Fruit fly (Drosophila melanogaster) whole organism, prepupa: Measurements from ENCODE around the gene mfrn.

Experiments
- CG10631 ChIP-seq: fragments of 200-800 bp; sonication (Bioruptor generic); optimal IDR thresholded peaks from 2 replicates; lab custom pipeline; 2016; ENCODE audit warnings: missing biosample characterization, missing genetic modification characterization
- CG10669 ChIP-seq: fragments of 200-800 bp; sonication (Bioruptor generic); optimal IDR thresholded peaks from 3 replicates; lab custom pipeline; 2018; ENCODE audit warnings: missing biosample characterization, mild to moderate bottlenecking, missing genetic modification characterization, moderate library complexity
- CG11294 ChIP-seq: fragments of 200-800 bp; sonication (Bioruptor generic); IDR thresholded peaks from 2 replicates; pipeline ENCODE4 v1.3.6; 2022; ENCODE audit warnings: missing biosample characterization, missing genetic modification characterization
- CG11762 ChIP-seq: fragments of 200-800 bp; sonication (Bioruptor generic); optimal IDR thresholded peaks from 3 replicates; lab custom pipeline; 2016; ENCODE audit warnings: missing biosample characterization, missing genetic modification characterization; ENCODE audit not compliant: insufficient read depth
- CG11902 ChIP-seq: fragments of 200-800 bp; sonication (Bioruptor generic); optimal IDR thresholded peaks from 3 replicates; lab custom pipeline; 2016; ENCODE audit warnings: missing biosample characterization, missing genetic modification characterization
- CG15336 ChIP-seq: fragments of 200-800 bp; sonication (Bioruptor generic); IDR thresholded peaks from 2 replicates; pipeline ENCODE4 v1.3.6; 2022; ENCODE audit warnings: missing biosample characterization, missing genetic modification characterization
- CG16779 ChIP-seq: fragments of 200-800 bp; sonication (Bioruptor generic); optimal IDR thresholded peaks from 3 replicates; lab custom pipeline; 2017; ENCODE audit warnings: missing biosample characterization, mild to moderate bottlenecking, missing genetic modification characterization
- CG3032 ChIP-seq: fragments of 200-800 bp; optimal IDR thresholded peaks from 2 replicates; lab custom pipeline; 2019; ENCODE audit warnings: missing biosample characterization, mild to moderate bottlenecking, missing genetic modification characterization, moderate library complexity
- CG31627 ChIP-seq: fragments of 200-800 bp; sonication (Bioruptor generic); optimal IDR thresholded peaks from 3 replicates; lab custom pipeline; 2016; ENCODE audit warnings: missing biosample characterization, missing genetic modification characterization
- CG34406 ChIP-seq: fragments of 200-800 bp; sonication (Bioruptor generic); optimal IDR thresholded peaks from 3 replicates; lab custom pipeline; 2016; ENCODE audit warnings: missing biosample characterization, missing genetic modification characterization
- CG3919 ChIP-seq: fragments of 200-800 bp; sonication (Bioruptor generic); optimal IDR thresholded peaks from 3 replicates; lab custom pipeline; 2016; ENCODE audit warnings: missing biosample characterization, missing genetic modification characterization
- CG4318 ChIP-seq: fragments of 200-800 bp; sonication (Bioruptor generic); optimal IDR thresholded peaks from 3 replicates; lab custom pipeline; 2017; ENCODE audit warnings: missing biosample characterization, mild to moderate bottlenecking, missing genetic modification characterization
- CG6276 ChIP-seq: fragments of 200-800 bp; sonication (Bioruptor generic); optimal IDR thresholded peaks from 2 replicates; lab custom pipeline; 2017; ENCODE audit warnings: missing biosample characterization, mild to moderate bottlenecking, missing genetic modification characterization
- CG6792 ChIP-seq: fragments of 200-800 bp; sonication (Bioruptor generic); optimal IDR thresholded peaks from 3 replicates; lab custom pipeline; 2016; ENCODE audit warnings: missing biosample characterization, missing genetic modification characterization
- CG6808 ChIP-seq: fragments of 200-800 bp; sonication (Bioruptor generic); optimal IDR thresholded peaks from 3 replicates; lab custom pipeline; 2017; ENCODE audit warnings: missing biosample characterization, missing genetic modification characterization, mild to moderate bottlenecking, moderate library complexity, missing genetic modification reagents
- CG6854 ChIP-seq: fragments of 200-800 bp; sonication (Bioruptor generic); optimal IDR thresholded peaks from 2 replicates; lab custom pipeline; 2017; ENCODE audit warnings: missing biosample characterization, mild to moderate bottlenecking, missing genetic modification characterization
- CG8319 ChIP-seq: fragments of 200-800 bp; sonication (Bioruptor generic); optimal IDR thresholded peaks from 3 replicates; lab custom pipeline; 2016; ENCODE audit warnings: missing biosample characterization, missing genetic modification characterization
- CG9139 ChIP-seq: fragments of 200-800 bp; sonication (Bioruptor generic); optimal IDR thresholded peaks from 3 replicates; lab custom pipeline; 2017; ENCODE audit warnings: missing biosample characterization, mild to moderate bottlenecking, missing genetic modification characterization
- Eip75B ChIP-seq: fragments of 200-800 bp; sonication (Bioruptor generic); optimal IDR thresholded peaks from 3 replicates; lab custom pipeline; 2016; ENCODE audit warnings: missing biosample characterization, missing genetic modification characterization
- Eip78C ChIP-seq: fragments of 200-800 bp; sonication (Bioruptor generic); peaks from one replicate; lab custom pipeline; 2016; ENCODE audit warnings: missing biosample characterization, missing genetic modification characterization
- Ets21C ChIP-seq: fragments of 200-800 bp; sonication (Bioruptor generic); optimal IDR thresholded peaks from 3 replicates; lab custom pipeline; 2016; ENCODE audit warnings: missing biosample characterization, missing genetic modification characterization
- Hr38 ChIP-seq: sonication (Bioruptor generic); optimal IDR thresholded peaks from 2 replicates; lab custom pipeline; 2016; ENCODE audit warnings: missing biosample characterization, missing genetic modification characterization
- Hr39 ChIP-seq: fragments of 200-800 bp; sonication (Bioruptor generic); optimal IDR thresholded peaks from 2 replicates; lab custom pipeline; 2016; ENCODE audit warnings: missing biosample characterization, missing genetic modification characterization
- Hr4 ChIP-seq: fragments of 200-800 bp; sonication (Bioruptor generic); optimal IDR thresholded peaks from 3 replicates; lab custom pipeline; 2016; ENCODE audit warnings: missing biosample characterization, missing genetic modification characterization
- Smox ChIP-seq: fragments of 200-800 bp; sonication (Bioruptor generic); optimal IDR thresholded peaks from 3 replicates; lab custom pipeline; 2016; ENCODE audit warnings: missing biosample characterization, missing genetic modification characterization
- Sox102F ChIP-seq: fragments of 200-800 bp; sonication (Bioruptor generic); optimal IDR thresholded peaks from 2 replicates; lab custom pipeline; 2016; ENCODE audit warnings: missing biosample characterization, mild to moderate bottlenecking, missing genetic modification characterization
- achi ChIP-seq: fragments of 200-800 bp; sonication (Bioruptor generic); optimal IDR thresholded peaks from 3 replicates; lab custom pipeline; 2016; ENCODE audit warnings: missing biosample characterization, missing genetic modification characterization
- acj6 ChIP-seq: fragments of 200-800 bp; sonication (Bioruptor generic); optimal IDR thresholded peaks from 3 replicates; lab custom pipeline; 2016; ENCODE audit warnings: missing biosample characterization, missing genetic modification characterization
- cyc ChIP-seq: fragments of 200-800 bp; sonication (Bioruptor generic); optimal IDR thresholded peaks from 3 replicates; lab custom pipeline; 2016; ENCODE audit warnings: missing biosample characterization, missing genetic modification characterization
- dac ChIP-seq: fragments of 200-800 bp; sonication (Bioruptor generic); optimal IDR thresholded peaks from 2 replicates; lab custom pipeline; 2017; ENCODE audit warnings: missing biosample characterization, mild to moderate bottlenecking, missing genetic modification characterization
- dsx ChIP-seq: fragments of 200-800 bp; optimal IDR thresholded peaks from 3 replicates; lab custom pipeline; 2019; ENCODE audit warnings: missing biosample characterization, mild to moderate bottlenecking, missing genetic modification characterization, moderate library complexity; ENCODE audit not compliant: poor library complexity, severe bottlenecking
- esn ChIP-seq: fragments of 200-800 bp; sonication (Bioruptor generic); optimal IDR thresholded peaks from 2 replicates; lab custom pipeline; 2016; ENCODE audit warnings: missing biosample characterization, mild to moderate bottlenecking, missing genetic modification characterization, moderate library complexity
- fd59A ChIP-seq: fragments of 200-800 bp; sonication (Bioruptor generic); optimal IDR thresholded peaks from 2 replicates; lab custom pipeline; 2017; ENCODE audit warnings: missing biosample characterization, mild to moderate bottlenecking, missing genetic modification characterization, missing genetic modification reagents
- fd85E ChIP-seq: fragments of 200-800 bp; sonication (Bioruptor generic); optimal IDR thresholded peaks from 3 replicates; lab custom pipeline; 2016; ENCODE audit warnings: missing biosample characterization, missing genetic modification characterization
- fkh ChIP-seq: fragments of 200-800 bp; sonication (Bioruptor generic); optimal IDR thresholded peaks from 3 replicates; lab custom pipeline; 2017; ENCODE audit warnings: missing biosample characterization, mild to moderate bottlenecking, missing genetic modification characterization, moderate library complexity
- lz ChIP-seq: fragments of 200-800 bp; sonication (Bioruptor generic); optimal IDR thresholded peaks from 3 replicates; lab custom pipeline; 2016; ENCODE audit warnings: missing biosample characterization, missing genetic modification characterization
- pdm3 ChIP-seq: fragments of 200-800 bp; sonication (Bioruptor generic); optimal IDR thresholded peaks from 3 replicates; lab custom pipeline; 2016; ENCODE audit warnings: missing biosample characterization, missing genetic modification characterization
- salr ChIP-seq, 2 experiments: fragments of 200-800 bp; sonication (Bioruptor generic); optimal IDR thresholded peaks; 3 replicates each; lab custom pipeline; 2016 to 2018; ENCODE audit warnings: missing biosample characterization in 2 of 2, missing genetic modification characterization in 2 of 2, mild to moderate bottlenecking in 1 of 2
- spab ChIP-seq: fragments of 200-800 bp; sonication (Bioruptor generic); optimal IDR thresholded peaks from 2 replicates; lab custom pipeline; 2017; ENCODE audit warnings: missing biosample characterization, mild to moderate bottlenecking, missing genetic modification characterization, missing genetic modification reagents
- svp ChIP-seq: fragments of 200-800 bp; sonication (Bioruptor generic); peaks from one replicate; lab custom pipeline; 2016; ENCODE audit warnings: missing biosample characterization, missing genetic modification characterization
- vri ChIP-seq: fragments of 200-800 bp; sonication (Bioruptor generic); optimal IDR thresholded peaks from 3 replicates; lab custom pipeline; 2016; ENCODE audit warnings: missing biosample characterization, mild to moderate bottlenecking, missing genetic modification characterization

The mfrn gene

dm6 chr3R:27922673-27923175 lies 25.1 kb downstream of the mfrn start, which contains the start of gene RpL4 (continued):
- peak; percentile 77 for TF ChIP-seq acj6 (GFP tag; lab: Kevin White, UChicago)
- TF ChIP-seq svp (GFP tag; lab: Kevin White, UChicago), result peak; percentile 76
- TF ChIP-seq cyc (GFP tag; lab: Kevin White, UChicago), result peak; percentile 70
- peak; percentile 78 for TF ChIP-seq CG34406 (GFP tag; lab: Kevin White, UChicago)
- TF ChIP-seq CG4318 (GFP tag; lab: Kevin White, UChicago), result no peak
- no peak for TF ChIP-seq CG11902 (GFP tag; lab: Kevin White, UChicago)
- TF ChIP-seq CG3919, result peak; percentile 87
- peak; percentile 56 to 82 for TF ChIP-seq salr (GFP tag; optimal IDR thresholded peaks at IDR 0.05; lab: Kevin White, UChicago)
- peak; percentile 50 for TF ChIP-seq CG16779
- TF ChIP-seq CG11294 (GFP tag; lab: Robert Waterston, UW), result no peak
- TF ChIP-seq pdm3 (GFP tag; lab: Kevin White, UChicago), result peak; percentile 74
- TF ChIP-seq CG6808 (GFP tag; lab: Kevin White, UChicago), result peak; percentile 59
- TF ChIP-seq Smox, result peak; percentile 74
- peak; percentile 50 for TF ChIP-seq CG8319 (GFP tag; lab: Kevin White, UChicago)
- peak; percentile 59 for TF ChIP-seq fd59A (GFP tag; lab: Kevin White, UChicago)
- TF ChIP-seq Ets21C, result peak; percentile 17
- TF ChIP-seq dsx (GFP tag; lab: Kevin White, UChicago), result peak; percentile 37
- TF ChIP-seq Hr39, result peak; percentile 67
- peak; percentile 40 for TF ChIP-seq spab (GFP tag; lab: Kevin White, UChicago)

- TF ChIP-seq fd85E (GFP tag; lab: Kevin White, UChicago) (no peak), CG6792 (no peak), CG34406 (GFP tag; lab: Kevin White, UChicago) (no peak), CG6854 (GFP tag; lab: Kevin White, UChicago) (no peak), Smox (no peak), fd59A (GFP tag; lab: Kevin White, UChicago) (no peak), CG9139 (no peak), CG10631 (GFP tag; lab: Kevin White, UChicago) (no peak), CG4318 (GFP tag; lab: Kevin White, UChicago) (no peak), pdm3 (GFP tag; lab: Kevin White, UChicago) (no peak), Eip78C (GFP tag; lab: Kevin White, UChicago) (no peak), CG6808 (GFP tag; lab: Kevin White, UChicago) (no peak), Eip75B (GFP tag; lab: Kevin White, UChicago) (no peak), Hr38 (GFP tag; lab: Kevin White, UChicago) (no peak), dac (GFP tag; lab: Kevin White, UChicago) (no peak)
Measured at dm6 chr3R:27921982-27922672, 25.7 kb downstream of the mfrn start, which contains the start of gene BCAS2. TSS of gene BCAS2 (minus strand) at chr3R:27922356.

DNA sequence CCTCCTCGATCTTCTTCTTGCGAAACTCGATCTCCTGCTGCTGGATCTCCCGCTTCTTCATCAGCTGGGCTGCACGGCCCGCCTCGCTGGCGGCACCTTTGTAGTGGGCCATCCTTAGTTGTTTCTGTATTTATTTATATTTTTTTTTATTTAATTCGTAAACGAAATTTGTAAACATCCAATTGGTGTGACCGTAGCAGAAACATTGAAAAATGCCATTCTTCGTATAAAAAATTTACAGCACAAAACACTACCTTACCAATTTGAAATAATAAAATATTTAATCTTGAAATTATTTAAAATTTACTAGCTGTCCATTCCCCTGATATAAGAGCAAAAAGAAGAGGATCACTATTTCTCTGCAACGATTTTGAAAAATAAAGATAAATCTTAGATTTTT lies 26.9 kb downstream of the mfrn start, which contains the start of gene CG12259:
TSS of gene CG12259 (minus strand) at position 207 of the 400 bp plus-strand sequence.
- TF ChIP-seq esn (GFP tag; lab: Kevin White, UChicago) (peak; percentile 13), fkh (GFP tag; lab: Kevin White, UChicago) (peak; percentile 85), Eip78C (GFP tag; lab: Kevin White, UChicago) (peak; percentile 26), CG10669 (GFP tag; lab: Kevin White, UChicago) (no peak)

- TF ChIP-seq Eip75B (GFP tag; lab: Kevin White, UChicago) (no peak), vri (GFP tag; lab: Kevin White, UChicago) (no peak), CG11762 (no peak), cyc (GFP tag; lab: Kevin White, UChicago) (peak; percentile 4), svp (GFP tag; lab: Kevin White, UChicago) (peak; percentile 69), CG34406 (GFP tag; lab: Kevin White, UChicago) (peak; percentile 10), CG15336 (GFP tag; lab: Robert Waterston, UW) (no peak), CG3032 (tag; lab: Kevin White, UChicago) (peak; percentile 45), pdm3 (GFP tag; lab: Kevin White, UChicago) (peak; percentile 23), CG31627 (GFP tag; lab: Kevin White, UChicago) (no peak), CG3919 (peak; percentile 23), CG6792 (peak; percentile 11), CG9139 (no peak), CG6276 (GFP tag; lab: Kevin White, UChicago) (no peak), salr (GFP tag; optimal IDR thresholded peaks at IDR 0.05; lab: Kevin White, UChicago) (peak in 1 of 2 experiments; percentile 20), fd85E (GFP tag; lab: Kevin White, UChicago) (no peak), lz (GFP tag; lab: Kevin White, UChicago) (peak; percentile 19), CG6808 (GFP tag; lab: Kevin White, UChicago) (no peak), fkh (GFP tag; lab: Kevin White, UChicago) (peak; percentile 38), CG4318 (GFP tag; lab: Kevin White, UChicago) (no peak), achi (GFP tag; lab: Kevin White, UChicago) (peak; percentile 79), esn (GFP tag; lab: Kevin White, UChicago) (peak; percentile 44), Hr4 (GFP tag; lab: Kevin White, UChicago) (no peak), Eip78C (GFP tag; lab: Kevin White, UChicago) (peak; percentile 77), Sox102F (GFP tag; lab: Kevin White, UChicago) (peak; percentile 1)
Measured at dm6 chr3R:27919385-27919789, 28.4 kb downstream of the mfrn start, which contains the start of gene Boh1. TSS of gene Boh1 (minus strand) at chr3R:27919460.
